Worm (Caenorhabditis elegans): ENCODE measurements around the gene T01B7.13.

The T01B7.13 gene

ce11 chrII:8714913-8715447 lies at the start of gene T01B7.13, which contains the start of gene rab-21:
TSS of gene T01B7.13 (plus strand) at chrII:8715397.
TSS of gene rab-21 (minus strand) at chrII:8715013.
- TF ChIP-seq attf-6 (GFP tag; IDR thresholded peaks at IDR 0.05) = no peak
- no peak for TF ChIP-seq B0336.3 (GFP tag; IDR thresholded peaks at IDR 0.05)
- TF ChIP-seq Y53G8AR.9 (GFP tag; conservative IDR thresholded peaks at IDR 0.05) = no peak
- no peak for TF ChIP-seq let-607 (tag; optimal IDR thresholded peaks at IDR 0.05)
- TF ChIP-seq lin-35 (GFP tag; optimal IDR thresholded peaks at IDR 0.05) = no peak
- no peak for TF ChIP-seq ceh-27 (GFP tag; optimal IDR thresholded peaks at IDR 0.05)
- no peak for TF ChIP-seq F33H1.4 (GFP tag; IDR thresholded peaks at IDR 0.05)
- TF ChIP-seq tlf-1 (GFP tag; optimal IDR thresholded peaks at IDR 0.05) = no peak
- TF ChIP-seq zim-3 (tag; optimal IDR thresholded peaks at IDR 0.05) = no peak
- no peak for TF ChIP-seq F23B12.7 (tag; optimal IDR thresholded peaks at IDR 0.05; ENCODE audit: insufficient read depth)
- no peak for TF ChIP-seq attf-3 (GFP tag; conservative IDR thresholded peaks at IDR 0.05)
- TF ChIP-seq madf-10 (tag; optimal IDR thresholded peaks at IDR 0.05) = no peak
- TF ChIP-seq F57C9.4 (tag; optimal IDR thresholded peaks at IDR 0.05) = no peak
- no peak for TF ChIP-seq Y79H2A.3 (GFP tag; conservative IDR thresholded peaks at IDR 0.05)
- no peak for TF ChIP-seq T26A5.8 (tag; optimal IDR thresholded peaks at IDR 0.05)
- no peak for TF ChIP-seq atf-7 (tag; optimal IDR thresholded peaks at IDR 0.05)
- TF ChIP-seq lin-26 (GFP tag; IDR thresholded peaks at IDR 0.05) = no peak
- no peak for TF ChIP-seq nhr-120 (GFP tag; IDR thresholded peaks at IDR 0.05)
- TF ChIP-seq egrh-3 (GFP tag; IDR thresholded peaks at IDR 0.05) = no peak

- TF ChIP-seq nfyb-1 (GFP tag; IDR thresholded peaks at IDR 0.05) = no peak
- peak; percentile 91 for TF ChIP-seq him-1 (tag; optimal IDR thresholded peaks at IDR 0.05)
- peak; percentile 10; the same call in 1 of the 2 replicates for TF ChIP-seq B0336.3 (GFP tag; IDR thresholded peaks at IDR 0.05)
These were observed 46.3 kb upstream of the T01B7.13 start for ce11 chrII:8668871-8669270.

DNA sequence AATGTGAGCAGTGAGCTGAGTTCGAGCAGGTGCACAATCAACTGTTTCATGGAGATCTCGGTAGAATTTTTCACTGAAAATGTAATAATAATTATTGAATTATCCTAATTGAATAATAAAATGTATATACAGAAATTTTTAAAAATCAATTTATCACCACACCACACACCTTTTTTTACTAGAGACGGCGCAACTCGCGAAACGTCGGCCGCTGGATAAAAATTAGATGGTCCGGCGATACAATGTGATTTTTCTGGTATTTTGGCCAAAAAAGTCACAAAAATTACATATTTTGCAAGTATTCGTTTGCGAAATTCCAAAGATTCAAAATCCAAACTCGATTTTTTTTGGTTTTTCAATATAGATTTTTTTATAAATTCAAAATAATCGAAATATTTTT lies 44.4 kb upstream of the T01B7.13 start:
- peak; percentile 86 for TF ChIP-seq snpc-4 (GFP tag; optimal IDR thresholded peaks at IDR 0.05)
- peak; percentile 71 to 92 (median 90) for TF ChIP-seq snpc-4 (tag; optimal IDR thresholded peaks at IDR 0.05)
- TF ChIP-seq snpc-1.3 (tag; optimal IDR thresholded peaks at IDR 0.05; ENCODE audit: insufficient read depth) = peak; percentile 35
- no peak for TF ChIP-seq mel-28 (tag; optimal IDR thresholded peaks at IDR 0.05; ENCODE audit: borderline replicate concordance)
- TF ChIP-seq snpc-1.1 (tag; optimal IDR thresholded peaks at IDR 0.05; ENCODE audit: insufficient read depth) = peak; percentile 93
- no peak for TF ChIP-seq unc-62 (GFP tag; optimal IDR thresholded peaks at IDR 0.05)
- TF ChIP-seq snpc-3.4 (tag; optimal IDR thresholded peaks at IDR 0.05) = peak; percentile 89
- no peak for TF ChIP-seq attf-6 (GFP tag; IDR thresholded peaks at IDR 0.05)
- TF ChIP-seq ztf-6 (GFP tag; IDR thresholded peaks at IDR 0.05) = no peak
- TF ChIP-seq hsf-1 (GFP tag; IDR thresholded peaks at IDR 0.05) = no peak
- TF ChIP-seq lsl-1 (GFP tag; optimal IDR thresholded peaks at IDR 0.05) = peak; percentile 6
- TF ChIP-seq tbp1 (GFP tag; optimal IDR thresholded peaks at IDR 0.05) = peak; percentile 28
- TF ChIP-seq efl-1 (GFP tag; optimal IDR thresholded peaks at IDR 0.05) = no peak
- TF ChIP-seq Y79H2A.3 (GFP tag; conservative IDR thresholded peaks at IDR 0.05) = no peak
- TF ChIP-seq madf-8 (GFP tag; conservative IDR thresholded peaks at IDR 0.05) = no peak
- no peak for TF ChIP-seq T26A5.8 (tag; optimal IDR thresholded peaks at IDR 0.05)
- TF ChIP-seq B0035.1 (tag; optimal IDR thresholded peaks at IDR 0.05) = no peak
- peak; percentile 47 for TF ChIP-seq him-1 (tag; optimal IDR thresholded peaks at IDR 0.05)
- TF ChIP-seq akir-1 (GFP tag; optimal IDR thresholded peaks at IDR 0.05) = no peak
- TF ChIP-seq attf-5 (GFP tag; optimal IDR thresholded peaks at IDR 0.05) = no peak
- no peak for TF ChIP-seq F57A8.1 (GFP tag; optimal IDR thresholded peaks at IDR 0.05)
- TF ChIP-seq ceh-58 (GFP tag; IDR thresholded peaks at IDR 0.05) = no peak

Data from whole organism, young adult.